Fruit fly (Drosophila melanogaster): Measurements from ENCODE around the gene CG12535.

DNA sequence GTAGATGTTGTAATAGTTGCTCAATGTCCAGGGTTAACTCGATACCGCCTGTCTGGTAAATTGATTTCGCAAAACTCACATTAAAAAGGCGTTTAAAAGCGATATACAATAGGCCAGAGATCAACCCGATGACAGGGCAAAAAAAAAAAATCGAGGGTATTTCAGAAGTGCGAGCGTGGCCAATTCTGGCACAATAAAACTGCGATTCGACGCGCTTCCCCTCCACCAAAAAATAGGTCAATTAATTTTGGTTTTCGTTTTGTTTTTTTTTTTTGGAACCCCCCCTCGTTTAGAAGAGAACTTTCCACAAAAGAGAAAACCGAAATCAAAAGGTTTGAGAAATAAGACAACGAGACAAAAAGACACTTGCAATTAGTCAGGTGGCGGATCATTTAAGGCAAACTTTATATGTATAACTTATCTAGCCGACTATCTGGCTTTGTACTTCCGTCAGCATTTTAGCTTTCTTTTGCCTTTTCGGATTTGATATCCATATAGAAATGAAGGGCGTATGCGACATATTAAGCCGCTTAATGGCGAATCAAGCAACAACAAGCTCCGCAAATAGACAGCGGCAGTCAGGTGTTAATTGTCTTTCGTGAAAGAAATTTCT is 21.8 kb upstream of the CG12535 start:
- TF ChIP-seq sisA (GFP tag; IDR thresholded peaks at IDR 0.05): no peak
- no peak for TF ChIP-seq Sin3A (optimal IDR thresholded peaks at IDR 0.05)
- TF ChIP-seq Spps (tag; optimal IDR thresholded peaks at IDR 0.05): no peak
- TF ChIP-seq CG4282 (GFP tag; optimal IDR thresholded peaks at IDR 0.05): no peak
- TF ChIP-seq tgo (GFP tag; IDR thresholded peaks at IDR 0.05): no peak
- no peak for TF ChIP-seq CG8478 (optimal IDR thresholded peaks at IDR 0.05)
- no peak for TF ChIP-seq chif (GFP tag; optimal IDR thresholded peaks at IDR 0.05)
- TF ChIP-seq zen2 (GFP tag; IDR thresholded peaks at IDR 0.05; ENCODE audit: partially characterized antibody): no peak
- TF ChIP-seq HLH54F (GFP tag; optimal IDR thresholded peaks at IDR 0.05): no peak
- no peak for TF ChIP-seq Gug (GFP tag; IDR thresholded peaks at IDR 0.05)
- TF ChIP-seq esg (GFP tag; conservative IDR thresholded peaks at IDR 0.05): no peak
- no peak for TF ChIP-seq CG5245 (GFP tag; optimal IDR thresholded peaks at IDR 0.05)
